Worm (Caenorhabditis elegans) whole organism, L1 larva: ENCODE results near the gene C45G9.2.

Experiments
- C16A3.4 ChIP-seq: fragments of 150-350 bp; optimal IDR thresholded peaks from 2 replicates; lab custom pipeline; 2014; ENCODE audit warnings: missing biosample characterization, missing genetic modification characterization
- C34B4.2 ChIP-seq: sonication (generic microtip); optimal IDR thresholded peaks from 2 replicates; lab custom pipeline; 2017; ENCODE audit warnings: mild to moderate bottlenecking, missing genetic modification characterization, missing compliant biosample characterization
- F16B12.6 ChIP-seq: fragments of 150-350 bp; optimal IDR thresholded peaks from 2 replicates; lab custom pipeline; 2014; ENCODE audit warnings: missing biosample characterization, missing genetic modification characterization
- aly-2 ChIP-seq: fragments of 150-350 bp; optimal IDR thresholded peaks from 2 replicates; lab custom pipeline; 2014; ENCODE audit warnings: missing biosample characterization, missing genetic modification characterization
- blmp-1 ChIP-seq: fragments of 150-350 bp; optimal IDR thresholded peaks from 2 replicates; lab custom pipeline; 2014; ENCODE audit warnings: missing biosample characterization, missing genetic modification characterization
- ceh-8 ChIP-seq: fragments of 200-800 bp; sonication (Bioruptor generic); optimal IDR thresholded peaks from 2 replicates; lab custom pipeline; 2018; ENCODE audit warnings: mild to moderate bottlenecking, missing genetic modification characterization, moderate library complexity, missing compliant biosample characterization
- ceh-82 ChIP-seq, 3 experiments: fragments of 150-350 bp in 1 of 3; sonication (generic microtip) in 2 of 3; optimal IDR thresholded peaks; 2 replicates each; lab custom pipeline; 2014 to 2017; ENCODE audit warnings: missing biosample characterization in 3 of 3, missing genetic modification characterization in 3 of 3
- dpl-1 ChIP-seq, 3 experiments: fragments of 150-350 bp in 2 of 3; sonication (generic microtip) in 1 of 3; optimal IDR thresholded peaks; 2 replicates each; lab custom pipeline; 2014 to 2017; ENCODE audit warnings: missing biosample characterization in 3 of 3, missing genetic modification characterization in 3 of 3, missing genetic modification reagents in 3 of 3
- dsc-1 ChIP-seq: sonication (generic microtip); optimal IDR thresholded peaks from 2 replicates; lab custom pipeline; 2016; ENCODE audit warnings: mild to moderate bottlenecking, missing genetic modification characterization, missing compliant biosample characterization
- efl-1 ChIP-seq, 4 experiments: fragments of 150-350 bp; optimal IDR thresholded peaks in 3 of 4; peaks in 1 of 4; 1 replicate in 1 of 4; 2 replicates in 3 of 4; lab custom pipeline; 2014; ENCODE audit warnings: missing biosample characterization in 2 of 4, missing genetic modification characterization in 2 of 4, missing genetic modification reagents in 2 of 4
- egl-27 ChIP-seq, 2 experiments: fragments of 150-350 bp in 1 of 2; sonication (generic microtip); optimal IDR thresholded peaks; 3 replicates each; lab custom pipeline; 2017 to 2018; ENCODE audit warnings: missing biosample characterization in 2 of 2, missing genetic modification characterization in 2 of 2, missing genetic modification reagents in 2 of 2
- elt-2 ChIP-seq: sonication (generic microtip); optimal IDR thresholded peaks from 2 replicates; lab custom pipeline; 2016; ENCODE audit warnings: missing genetic modification characterization, mild to moderate bottlenecking, inconsistent platforms, missing compliant biosample characterization, missing genetic modification reagents
- elt-3 ChIP-seq, 6 experiments: fragments of 150-350 bp in 1 of 6; sonication (generic microtip); optimal IDR thresholded peaks; 2 replicates each; lab custom pipeline; 2017 to 2018; ENCODE audit warnings: missing biosample characterization in 6 of 6, missing genetic modification characterization in 6 of 6, inconsistent platforms in 1 of 6
- ets-5 ChIP-seq: fragments of 200-800 bp; sonication (Bioruptor generic); IDR thresholded peaks from 2 replicates; pipeline ENCODE4 v1.3.6; 2022; ENCODE audit warnings: missing genetic modification characterization, missing compliant biosample characterization
- fkh-10 ChIP-seq: sonication (generic microtip); optimal IDR thresholded peaks from 2 replicates; lab custom pipeline; 2017; ENCODE audit warnings: missing biosample characterization, missing genetic modification reagents, missing genetic modification characterization
- fkh-8 ChIP-seq: sonication (generic microtip); optimal IDR thresholded peaks from 2 replicates; lab custom pipeline; 2016; ENCODE audit warnings: mild to moderate bottlenecking, missing genetic modification characterization, missing compliant biosample characterization
- grh-1 ChIP-seq: fragments of 200-800 bp; sonication (Bioruptor generic); IDR thresholded peaks from 2 replicates; pipeline ENCODE4 v1.3.6; 2022; ENCODE audit warnings: missing genetic modification reagents, missing genetic modification characterization, missing compliant biosample characterization
- jun-1 ChIP-seq: fragments of 150-350 bp; optimal IDR thresholded peaks from 2 replicates; lab custom pipeline; 2014; ENCODE audit warnings: missing biosample characterization, missing genetic modification reagents, missing genetic modification characterization
- lin-13 ChIP-seq: fragments of 150-350 bp; optimal IDR thresholded peaks from 2 replicates; lab custom pipeline; 2014; ENCODE audit warnings: missing biosample characterization, missing genetic modification reagents, missing genetic modification characterization
- lin-14 ChIP-seq: fragments of 200-800 bp; sonication (Bioruptor generic); optimal IDR thresholded peaks from 2 replicates; lab custom pipeline; 2018; ENCODE audit warnings: mild to moderate bottlenecking, missing genetic modification characterization, moderate library complexity, missing compliant biosample characterization
- lin-35 ChIP-seq, 2 experiments: fragments of 150-350 bp; optimal IDR thresholded peaks; 2 replicates each; lab custom pipeline; 2014; ENCODE audit warnings: missing biosample characterization in 2 of 2, missing genetic modification characterization in 2 of 2, missing genetic modification reagents in 2 of 2
- lsy-2 ChIP-seq, 2 experiments: fragments of 150-350 bp; optimal IDR thresholded peaks; 2 replicates each; lab custom pipeline; 2014; ENCODE audit warnings: missing biosample characterization in 2 of 2, missing genetic modification characterization in 2 of 2
- mab-9 ChIP-seq: fragments of 200-800 bp; sonication (Bioruptor generic); IDR thresholded peaks from 2 replicates; pipeline ENCODE4 v1.3.6; 2022; ENCODE audit warnings: missing genetic modification reagents, missing genetic modification characterization, missing compliant biosample characterization
- mdl-1 ChIP-seq, 2 experiments: fragments of 150-350 bp; optimal IDR thresholded peaks; 2 replicates each; lab custom pipeline; 2014 to 2017; ENCODE audit warnings: missing biosample characterization in 2 of 2, missing genetic modification characterization in 2 of 2, inconsistent platforms in 1 of 2
- mep-1 ChIP-seq: fragments of 150-350 bp; optimal IDR thresholded peaks from 2 replicates; lab custom pipeline; 2014; ENCODE audit warnings: missing biosample characterization, missing genetic modification characterization
- nhr-11 ChIP-seq: fragments of 150-350 bp; optimal IDR thresholded peaks from 2 replicates; lab custom pipeline; 2014; ENCODE audit warnings: missing biosample characterization, missing genetic modification characterization
- nhr-19 ChIP-seq: fragments of 200-800 bp; sonication (Bioruptor generic); conservative IDR thresholded peaks from 2 replicates; pipeline ENCODE4 v1.3.6; 2022; ENCODE audit warnings: missing genetic modification characterization, missing compliant biosample characterization
- nhr-20 ChIP-seq: sonication (generic microtip); optimal IDR thresholded peaks from 2 replicates; lab custom pipeline; 2016; ENCODE audit warnings: mild to moderate bottlenecking, missing genetic modification characterization, missing compliant biosample characterization
- nhr-47 ChIP-seq: sonication (generic microtip); optimal IDR thresholded peaks from 2 replicates; lab custom pipeline; 2016; ENCODE audit warnings: mild to moderate bottlenecking, missing genetic modification characterization, moderate library complexity, missing compliant biosample characterization
- nhr-71 ChIP-seq: sonication (generic microtip); optimal IDR thresholded peaks from 2 replicates; lab custom pipeline; 2016; ENCODE audit warnings: mild to moderate bottlenecking, missing genetic modification characterization, moderate library complexity, missing compliant biosample characterization
- nhr-77 ChIP-seq: fragments of 150-350 bp; optimal IDR thresholded peaks from 2 replicates; lab custom pipeline; 2014; ENCODE audit warnings: missing biosample characterization, missing genetic modification characterization
- nhr-85 ChIP-seq: sonication (generic microtip); peaks from one replicate; lab custom pipeline; 2016; ENCODE audit warnings: missing genetic modification characterization, inconsistent platforms, missing compliant biosample characterization
- nhr-90 ChIP-seq: sonication (generic microtip); optimal IDR thresholded peaks from 2 replicates; lab custom pipeline; 2016; ENCODE audit warnings: mild to moderate bottlenecking, missing genetic modification characterization, missing compliant biosample characterization; ENCODE audit not compliant: poor library complexity
- rnt-1 ChIP-seq: sonication (generic microtip); optimal IDR thresholded peaks from 2 replicates; lab custom pipeline; 2016; ENCODE audit warnings: mild to moderate bottlenecking, missing genetic modification characterization, moderate library complexity, missing compliant biosample characterization
- skn-1 ChIP-seq: fragments of 150-350 bp; optimal IDR thresholded peaks from 2 replicates; lab custom pipeline; 2014; ENCODE audit warnings: missing biosample characterization, missing genetic modification characterization
- snu-23 ChIP-seq: sonication (generic microtip); optimal IDR thresholded peaks from 2 replicates; lab custom pipeline; 2016; ENCODE audit warnings: missing genetic modification characterization, missing compliant biosample characterization
- sox-4 ChIP-seq: sonication (generic microtip); optimal IDR thresholded peaks from 2 replicates; lab custom pipeline; 2016; ENCODE audit warnings: missing genetic modification characterization, missing compliant biosample characterization
- swsn-7 ChIP-seq: sonication (generic microtip); optimal IDR thresholded peaks from 2 replicates; lab custom pipeline; 2016; ENCODE audit warnings: missing genetic modification characterization, missing compliant biosample characterization
- tbx-2 ChIP-seq: sonication (generic microtip); optimal IDR thresholded peaks from 2 replicates; lab custom pipeline; 2016; ENCODE audit warnings: missing genetic modification characterization, missing compliant biosample characterization
- unc-30 ChIP-seq: sonication (generic microtip); optimal IDR thresholded peaks from 2 replicates; lab custom pipeline; 2017; ENCODE audit warnings: missing biosample characterization, missing genetic modification characterization
- unc-62 ChIP-seq: fragments of 150-350 bp; optimal IDR thresholded peaks from 2 replicates; lab custom pipeline; 2014; ENCODE audit warnings: missing biosample characterization, missing genetic modification reagents, missing genetic modification characterization
- unc-86 ChIP-seq: sonication (generic microtip); optimal IDR thresholded peaks from 2 replicates; lab custom pipeline; 2016; ENCODE audit warnings: missing genetic modification characterization, missing compliant biosample characterization
- xbp-1 ChIP-seq: sonication (generic microtip); optimal IDR thresholded peaks from 2 replicates; lab custom pipeline; 2016; ENCODE audit warnings: missing genetic modification characterization, missing compliant biosample characterization
- ztf-11 ChIP-seq, 2 experiments: sonication (generic microtip); optimal IDR thresholded peaks; 2 replicates each; lab custom pipeline; 2016 to 2017; ENCODE audit warnings: missing genetic modification characterization in 2 of 2, missing biosample characterization in 1 of 2, missing compliant biosample characterization in 1 of 2
- ztf-4 ChIP-seq: fragments of 150-350 bp; optimal IDR thresholded peaks from 2 replicates; lab custom pipeline; 2014; ENCODE audit warnings: missing biosample characterization, missing genetic modification characterization

C45G9.2 gene

ce11 chrIII:5077150-5077814, 8.4 kb downstream of the C45G9.2 start, which contains the start of gene alh-1:
Gene alh-1, plus strand, starts transcription at chrIII:5077764.
- no peak for TF ChIP-seq sox-4 (tag; lab: Kevin White, UChicago)
- peak; percentile 57 for TF ChIP-seq nhr-85 (tag; lab: Kevin White, UChicago)
- TF ChIP-seq ztf-11 (tag; optimal IDR thresholded peaks at IDR 0.05; lab: Kevin White, UChicago) = no peak
- TF ChIP-seq ceh-8 (GFP tag; lab: Kevin White, UChicago) = no peak
- no peak for TF ChIP-seq mab-9 (GFP tag; lab: Robert Waterston, UW)
- TF ChIP-seq nhr-20 (tag; lab: Kevin White, UChicago) = peak; percentile 57
- TF ChIP-seq lin-35 (GFP tag; optimal IDR thresholded peaks at IDR 0.05; lab: Kevin White, UChicago) = peak in 1 of 2 experiments; percentile 7
- peak; percentile 53 for TF ChIP-seq lin-14 (GFP tag; lab: Kevin White, UChicago)
- peak in 1 of 2 experiments; percentile 4 for TF ChIP-seq lsy-2 (tag; optimal IDR thresholded peaks at IDR 0.05; lab: Kevin White, UChicago)
- TF ChIP-seq efl-1 (optimal IDR thresholded peaks at IDR 0.05; lab: Kevin White, UChicago) = peak in 1 of 2 experiments; percentile 6
- peak in 1 of 2 experiments; percentile 88 for TF ChIP-seq efl-1 (GFP tag; optimal IDR thresholded peaks at IDR 0.05 in 1 of 2; lab: Kevin White, UChicago)
- peak; percentile 21 for TF ChIP-seq mep-1 (tag; lab: Kevin White, UChicago)
- TF ChIP-seq elt-2 (tag; lab: Kevin White, UChicago) = peak; percentile 48
- TF ChIP-seq elt-3 (tag; optimal IDR thresholded peaks at IDR 0.05; lab: Kevin White, UChicago) = no peak
- no peak for TF ChIP-seq C34B4.2 (tag; lab: Kevin White, UChicago)
- peak; percentile 39 for TF ChIP-seq blmp-1 (tag; lab: Kevin White, UChicago)
- TF ChIP-seq snu-23 (GFP tag; lab: Kevin White, UChicago) = peak; percentile 35
- TF ChIP-seq nhr-19 = peak; percentile 49
- TF ChIP-seq dsc-1 (tag; lab: Kevin White, UChicago) = no peak
- peak; percentile 2 for TF ChIP-seq nhr-77 (tag; lab: Kevin White, UChicago)
- TF ChIP-seq nhr-71 (tag; lab: Kevin White, UChicago) = peak; percentile 43
- no peak for TF ChIP-seq aly-2 (tag; lab: Kevin White, UChicago)
- TF ChIP-seq mdl-1 (tag; optimal IDR thresholded peaks at IDR 0.05; lab: Kevin White, UChicago) = peak in 1 of 2 experiments; percentile 57
- TF ChIP-seq, all 84 proteins: peak for 14

ce11 chrIII:5078062-5078461, 9.2 kb downstream of the C45G9.2 start:
- TF ChIP-seq tbx-2 (tag; lab: Kevin White, UChicago) (peak; percentile 86), nhr-11 (tag; lab: Kevin White, UChicago) (peak; percentile 32), swsn-7 (tag; lab: Kevin White, UChicago) (peak; percentile 49), mdl-1 (tag; optimal IDR thresholded peaks at IDR 0.05; lab: Kevin White, UChicago) (peak in 1 of 2 experiments; percentile 97), fkh-10 (GFP tag; lab: Kevin White, UChicago) (no peak), egl-27 (tag; optimal IDR thresholded peaks at IDR 0.05; lab: Kevin White, UChicago) (no peak), C16A3.4 (tag; lab: Kevin White, UChicago) (peak; percentile 68), snu-23 (GFP tag; lab: Kevin White, UChicago) (peak; percentile 87), lsy-2 (tag; optimal IDR thresholded peaks at IDR 0.05; lab: Kevin White, UChicago) (peak; percentile 46 to 60), blmp-1 (tag; lab: Kevin White, UChicago) (peak; percentile 44), ztf-4 (tag; lab: Kevin White, UChicago) (peak; percentile 25), unc-86 (tag; lab: Kevin White, UChicago) (no peak), nhr-20 (tag; lab: Kevin White, UChicago) (peak; percentile 96), dpl-1 (GFP tag; optimal IDR thresholded peaks at IDR 0.05; lab: Kevin White, UChicago) (peak in 2 of 3 experiments; percentile 36 to 56), rnt-1 (tag; lab: Kevin White, UChicago) (peak; percentile 60), nhr-90 (peak; percentile 90), grh-1 (GFP tag; lab: Robert Waterston, UW) (peak; percentile 42; the same call in 1 of the 2 replicates), fkh-8 (tag; lab: Kevin White, UChicago) (peak; percentile 8), ceh-82 (tag; optimal IDR thresholded peaks at IDR 0.05; lab: Kevin White, UChicago) (peak in 1 of 3 experiments; percentile 11), lin-14 (GFP tag; lab: Kevin White, UChicago) (peak; percentile 94), lin-35 (GFP tag; optimal IDR thresholded peaks at IDR 0.05; lab: Kevin White, UChicago) (peak; percentile 3 to 83), nhr-85 (tag; lab: Kevin White, UChicago) (peak; percentile 90), aly-2 (tag; lab: Kevin White, UChicago) (no peak), unc-62 (no peak), lin-13 (GFP tag; lab: Kevin White, UChicago) (no peak), nhr-47 (tag; lab: Kevin White, UChicago) (peak; percentile 80), elt-2 (tag; lab: Kevin White, UChicago) (peak; percentile 86), F16B12.6 (tag; lab: Kevin White, UChicago) (no peak), nhr-77 (tag; lab: Kevin White, UChicago) (peak; percentile 45), nhr-71 (tag; lab: Kevin White, UChicago) (peak; percentile 94), jun-1 (tag; lab: Kevin White, UChicago) (peak; percentile 44), skn-1 (tag; lab: Kevin White, UChicago) (peak; percentile 90), unc-30 (tag; lab: Kevin White, UChicago) (no peak), ets-5 (no peak), mep-1 (tag; lab: Kevin White, UChicago) (peak; percentile 43), elt-3 (tag; optimal IDR thresholded peaks at IDR 0.05; lab: Kevin White, UChicago) (peak in 3 of 6 experiments; percentile 18 to 95 (median 72)), nhr-19 (peak; percentile 97), xbp-1 (tag; lab: Kevin White, UChicago) (peak; percentile 23)
